Worm (Caenorhabditis elegans) whole organism, L3 larva: ENCODE results near the gene F14D7.18.

Experiments
- R02D3.7 ChIP-seq: fragments of 150-350 bp; optimal IDR thresholded peaks from 2 replicates; lab custom pipeline; 2014; ENCODE audit warnings: missing biosample characterization, missing genetic modification characterization
- aly-2 ChIP-seq: fragments of 150-350 bp; optimal IDR thresholded peaks from 2 replicates; lab custom pipeline; 2014; ENCODE audit warnings: missing biosample characterization, missing genetic modification characterization
- ama-1 ChIP-seq: fragments of 150-350 bp; optimal IDR thresholded peaks from 2 replicates; lab custom pipeline; 2018
- ceh-16 ChIP-seq: sonication (generic microtip); optimal IDR thresholded peaks from 2 replicates; lab custom pipeline; 2017; ENCODE audit warnings: missing biosample characterization, missing genetic modification characterization
- ceh-28 ChIP-seq: fragments of 150-350 bp; optimal IDR thresholded peaks from 2 replicates; lab custom pipeline; 2014; ENCODE audit warnings: missing biosample characterization, missing genetic modification reagents, missing genetic modification characterization
- ceh-9 ChIP-seq: sonication (generic microtip); optimal IDR thresholded peaks from 2 replicates; lab custom pipeline; 2018; ENCODE audit warnings: missing biosample characterization, missing genetic modification characterization
- egl-27 ChIP-seq: sonication (generic microtip); optimal IDR thresholded peaks from 4 replicates; lab custom pipeline; 2017; ENCODE audit warnings: missing biosample characterization, missing genetic modification reagents, missing genetic modification characterization
- egl-5 ChIP-seq: fragments of 150-350 bp; optimal IDR thresholded peaks from 2 replicates; lab custom pipeline; 2017; ENCODE audit warnings: missing biosample characterization, missing genetic modification reagents, missing genetic modification characterization, inconsistent platforms
- elt-1 ChIP-seq: fragments of 150-350 bp; optimal IDR thresholded peaks from 2 replicates; lab custom pipeline; 2014; ENCODE audit warnings: missing biosample characterization, missing genetic modification characterization
- elt-3 ChIP-seq, 3 experiments: fragments of 150-350 bp in 1 of 3; sonication (generic microtip) in 2 of 3; optimal IDR thresholded peaks; 2 replicates in 2 of 3; 4 replicates in 1 of 3; lab custom pipeline; 2014 to 2017; ENCODE audit warnings: missing biosample characterization in 3 of 3, missing genetic modification characterization in 3 of 3
- fkh-10 ChIP-seq: sonication (generic microtip); optimal IDR thresholded peaks from 2 replicates; lab custom pipeline; 2017; ENCODE audit warnings: missing biosample characterization, missing genetic modification reagents, missing genetic modification characterization
- fkh-2 ChIP-seq: fragments of 150-350 bp; optimal IDR thresholded peaks from 2 replicates; lab custom pipeline; 2014; ENCODE audit warnings: missing biosample characterization, missing genetic modification reagents, missing genetic modification characterization
- fos-1 ChIP-seq: fragments of 150-350 bp; optimal IDR thresholded peaks from 2 replicates; lab custom pipeline; 2014; ENCODE audit warnings: missing biosample characterization, missing genetic modification characterization
- hmg-11 ChIP-seq: sonication (generic microtip); optimal IDR thresholded peaks from 2 replicates; lab custom pipeline; 2016; ENCODE audit warnings: missing genetic modification characterization, missing compliant biosample characterization
- jun-1 ChIP-seq: fragments of 150-350 bp; optimal IDR thresholded peaks from 2 replicates; lab custom pipeline; 2014; ENCODE audit warnings: missing biosample characterization, missing genetic modification reagents, missing genetic modification characterization
- lin-39 ChIP-seq: fragments of 150-350 bp; optimal IDR thresholded peaks from 2 replicates; lab custom pipeline; 2018; ENCODE audit warnings: missing biosample characterization, missing genetic modification reagents, missing genetic modification characterization
- lsy-12 ChIP-seq: sonication (generic microtip); optimal IDR thresholded peaks from 2 replicates; lab custom pipeline; 2016; ENCODE audit warnings: mild to moderate bottlenecking, missing genetic modification characterization, missing compliant biosample characterization
- mdl-1 ChIP-seq: fragments of 150-350 bp; optimal IDR thresholded peaks from 2 replicates; lab custom pipeline; 2014; ENCODE audit warnings: missing biosample characterization, missing genetic modification characterization
- nfya-1 ChIP-seq: sonication (generic microtip); optimal IDR thresholded peaks from 2 replicates; lab custom pipeline; 2017; ENCODE audit warnings: missing genetic modification characterization, mild to moderate bottlenecking, missing compliant biosample characterization, antibody characterized with exemption, moderate library complexity; ENCODE audit not compliant: insufficient read depth
- nhr-12 ChIP-seq: fragments of 150-350 bp; optimal IDR thresholded peaks from 2 replicates; lab custom pipeline; 2014; ENCODE audit warnings: missing biosample characterization, missing genetic modification characterization
- nhr-237 ChIP-seq: fragments of 150-350 bp; optimal IDR thresholded peaks from 2 replicates; lab custom pipeline; 2014; ENCODE audit warnings: missing biosample characterization, missing genetic modification characterization
- nhr-28 ChIP-seq: fragments of 150-350 bp; optimal IDR thresholded peaks from 2 replicates; lab custom pipeline; 2014; ENCODE audit warnings: missing biosample characterization, missing genetic modification characterization
- nhr-43 ChIP-seq: sonication (generic microtip); optimal IDR thresholded peaks from 2 replicates; lab custom pipeline; 2016; ENCODE audit warnings: mild to moderate bottlenecking, missing genetic modification characterization, missing compliant biosample characterization; ENCODE audit not compliant: poor library complexity, severe bottlenecking
- nhr-67 ChIP-seq: fragments of 150-350 bp; optimal IDR thresholded peaks from 2 replicates; lab custom pipeline; 2014; ENCODE audit warnings: missing biosample characterization, missing genetic modification characterization
- nhr-76 ChIP-seq: fragments of 150-350 bp; sonication (generic microtip); optimal IDR thresholded peaks from 5 replicates; lab custom pipeline; 2014; ENCODE audit warnings: missing biosample characterization, missing genetic modification characterization
- nhr-77 ChIP-seq: fragments of 150-350 bp; optimal IDR thresholded peaks from 2 replicates; lab custom pipeline; 2014; ENCODE audit warnings: missing biosample characterization, missing genetic modification characterization
- pqm-1 ChIP-seq: fragments of 150-350 bp; optimal IDR thresholded peaks from 2 replicates; lab custom pipeline; 2017; ENCODE audit warnings: missing biosample characterization, missing genetic modification characterization, inconsistent platforms
- sea-2 ChIP-seq: fragments of 150-350 bp; sonication (generic microtip); optimal IDR thresholded peaks from 4 replicates; lab custom pipeline; 2014; ENCODE audit warnings: missing biosample characterization, missing genetic modification reagents, missing genetic modification characterization
- tbx-2 ChIP-seq: sonication (generic microtip); optimal IDR thresholded peaks from 2 replicates; lab custom pipeline; 2016; ENCODE audit warnings: mild to moderate bottlenecking, missing genetic modification characterization, missing compliant biosample characterization
- unc-39 ChIP-seq: sonication (generic microtip); optimal IDR thresholded peaks from 4 replicates; lab custom pipeline; 2017; ENCODE audit warnings: missing biosample characterization, missing genetic modification characterization
- unc-62 ChIP-seq: fragments of 150-350 bp; sonication (generic microtip); optimal IDR thresholded peaks from 4 replicates; lab custom pipeline; 2014; ENCODE audit warnings: missing biosample characterization, missing genetic modification reagents, missing genetic modification characterization
- ztf-11 ChIP-seq: fragments of 150-350 bp; optimal IDR thresholded peaks from 2 replicates; lab custom pipeline; 2014; ENCODE audit warnings: missing biosample characterization, missing genetic modification characterization
- ztf-4 ChIP-seq: fragments of 150-350 bp; optimal IDR thresholded peaks from 2 replicates; lab custom pipeline; 2014; ENCODE audit warnings: missing biosample characterization, missing genetic modification characterization

Gene F14D7.18

DNA sequence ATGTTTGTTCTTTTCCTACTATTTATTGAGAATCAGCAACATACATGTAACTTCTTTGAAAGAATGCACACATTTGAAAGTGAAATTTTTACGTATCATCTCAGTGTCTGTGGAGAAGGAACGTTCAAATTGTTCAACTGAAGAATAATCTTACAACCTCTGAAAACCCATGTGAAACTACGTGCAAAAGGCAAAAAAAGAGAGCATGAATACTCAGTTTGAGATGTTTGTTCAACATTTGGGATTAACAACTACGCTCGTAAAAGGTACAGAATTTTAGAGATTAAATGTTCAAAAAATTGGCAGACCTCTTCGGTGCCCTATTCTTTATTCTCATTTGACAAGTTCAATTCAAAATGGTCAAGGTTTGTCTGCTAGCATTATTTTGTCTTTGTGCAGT is 38.5 kb downstream of the F14D7.18 start, which contains the start of gene K02E11.5:
Gene K02E11.5, plus strand, starts transcription at position 301 of the 400 bp plus-strand sequence.
- TF ChIP-seq egl-5 (no peak), ztf-4 (no peak), ceh-16 (tag; lab: Kevin White, UChicago) (no peak), ceh-9 (no peak), lin-39 (tag; lab: Kevin White, UChicago) (no peak), nhr-67 (tag; lab: Kevin White, UChicago) (no peak), unc-39 (tag; lab: Kevin White, UChicago) (no peak), nfya-1 (no peak), jun-1 (tag; lab: Kevin White, UChicago) (no peak), ceh-28 (tag; lab: Kevin White, UChicago) (no peak), nhr-237 (tag; lab: Kevin White, UChicago) (no peak), tbx-2 (tag; lab: Kevin White, UChicago) (no peak), unc-62 (GFP tag; lab: Kevin White, UChicago) (no peak), ama-1 (no peak)

ce11 chrV:14248654-14249053 is 41.9 kb downstream of the F14D7.18 start, which contains the start of gene K02E11.6:
Gene K02E11.6 (plus strand): TSS chrV:14248802.
- no peak for TF ChIP-seq egl-27 (tag; lab: Kevin White, UChicago)
- no peak for TF ChIP-seq fkh-2
- TF ChIP-seq ceh-28 (tag; lab: Kevin White, UChicago), result no peak
- no peak for TF ChIP-seq ztf-4
- TF ChIP-seq egl-5, result no peak
- no peak for TF ChIP-seq ceh-16 (tag; lab: Kevin White, UChicago)
- TF ChIP-seq ztf-11 (tag; lab: Kevin White, UChicago), result no peak
- TF ChIP-seq unc-39 (tag; lab: Kevin White, UChicago), result no peak
- TF ChIP-seq sea-2, result no peak

DNA sequence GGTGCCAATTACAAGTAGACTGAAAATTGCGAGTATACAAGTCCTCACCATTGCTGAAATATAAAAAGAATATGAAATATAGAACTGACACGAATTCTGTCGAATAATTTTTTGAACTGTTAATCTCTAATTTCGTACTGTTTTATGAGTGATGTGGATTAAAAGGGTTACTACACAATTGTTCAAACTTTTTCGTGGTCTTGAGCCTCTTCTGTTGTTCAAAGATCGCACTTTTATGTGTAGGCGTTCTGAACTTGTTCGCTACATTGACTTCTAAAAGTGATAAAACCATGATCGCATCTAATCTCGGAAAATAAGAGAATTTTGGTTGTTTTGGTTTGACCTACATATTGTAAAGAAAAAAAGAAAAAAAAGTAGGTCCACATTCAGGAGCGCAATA is 42.5 kb downstream of the F14D7.18 start, which contains the start of gene K02E11.4:
Gene K02E11.4, minus strand, starts transcription at position 101 of the 400 bp plus-strand sequence.
- TF ChIP-seq elt-3 (tag; optimal IDR thresholded peaks at IDR 0.05; lab: Kevin White, UChicago), result no peak
- no peak for TF ChIP-seq nhr-67 (tag; lab: Kevin White, UChicago)
- no peak for TF ChIP-seq nhr-237 (tag; lab: Kevin White, UChicago)
- no peak for TF ChIP-seq fkh-2
- no peak for TF ChIP-seq nhr-28 (tag; lab: Kevin White, UChicago)
- TF ChIP-seq mdl-1 (tag; lab: Kevin White, UChicago), result no peak
- no peak for TF ChIP-seq egl-5
- no peak for TF ChIP-seq pqm-1 (tag; lab: Kevin White, UChicago)
- no peak for TF ChIP-seq nhr-43 (tag; lab: Kevin White, UChicago)
- no peak for TF ChIP-seq fkh-10
- no peak for TF ChIP-seq jun-1 (tag; lab: Kevin White, UChicago)
- no peak for TF ChIP-seq tbx-2 (tag; lab: Kevin White, UChicago)
- no peak for TF ChIP-seq fos-1 (tag; lab: Kevin White, UChicago)
- TF ChIP-seq sea-2, result no peak
- no peak for TF ChIP-seq hmg-11 (tag; lab: Kevin White, UChicago)
- no peak for TF ChIP-seq elt-1 (tag; lab: Kevin White, UChicago)
- no peak for TF ChIP-seq lsy-12 (tag; lab: Kevin White, UChicago)
- no peak for TF ChIP-seq egl-27 (tag; lab: Kevin White, UChicago)

ce11 chrV:14246761-14247160 is 43.8 kb downstream of the F14D7.18 start, which contains the start of gene K02E11.3:
Gene K02E11.3 (minus strand): TSS chrV:14246861.
- no peak for TF ChIP-seq nhr-76 (tag; lab: Kevin White, UChicago)
- no peak for TF ChIP-seq nfya-1
- no peak for TF ChIP-seq tbx-2 (tag; lab: Kevin White, UChicago)
- TF ChIP-seq aly-2 (tag; lab: Kevin White, UChicago), result no peak
- TF ChIP-seq nhr-12, result no peak
- TF ChIP-seq, all 47 proteins: peak for 0

- no peak for TF ChIP-seq R02D3.7 (tag; lab: Kevin White, UChicago)
- no peak for TF ChIP-seq nhr-77 (tag; lab: Kevin White, UChicago)
Measured at ce11 chrV:14243904-14244303, 46.6 kb downstream of the F14D7.18 start, which contains the start of gene sre-7. Gene sre-7 (plus strand): TSS chrV:14244204.
